Fruit fly (Drosophila melanogaster): ENCODE measurements around the gene CG32107.
A peak's percentile ranks its signal among the peaks of the same experiment; 100 is the strongest.

The CG32107 gene

dm6 chr3L:12867956-12868443, 6.9 kb upstream of the CG32107 start:
- TF ChIP-seq CG5180 (GFP tag; optimal IDR thresholded peaks at IDR 0.05): peak; percentile 97
- no peak for TF ChIP-seq salm (tag; optimal IDR thresholded peaks at IDR 0.05)
- peak; percentile 99 for TF ChIP-seq CG15601 (tag; optimal IDR thresholded peaks at IDR 0.05)
- TF ChIP-seq Fer1 (GFP tag; optimal IDR thresholded peaks at IDR 0.05): peak; percentile 35

- TF ChIP-seq CG17361 (GFP tag; IDR thresholded peaks at IDR 0.05) (no peak), Nf-YA (GFP tag; IDR thresholded peaks at IDR 0.05) (no peak), CG4360 (GFP tag; IDR thresholded peaks at IDR 0.05) (peak; percentile 56; the same call in 1 of the 2 replicates)
Observed at dm6 chr3L:12864472-12864871, 3.4 kb upstream of the CG32107 start.

- peak; percentile 4 for TF ChIP-seq exex (tag; optimal IDR thresholded peaks at IDR 0.05)
- TF ChIP-seq GATAe (GFP tag; conservative IDR thresholded peaks at IDR 0.05): 0 out of 2 replicates have a peak, but pooled peaks have one; percentile 22
- TF ChIP-seq CG7839 (tag; optimal IDR thresholded peaks at IDR 0.05): no peak
- no peak for TF ChIP-seq eve (GFP tag; optimal IDR thresholded peaks at IDR 0.05)
Observed at dm6 chr3L:12862820-12863219, 1.7 kb upstream of the CG32107 start, which contains the start of gene CG10943. CG10943 (minus strand) TSS chr3L:12862920.

dm6 chr3L:12857553-12858122, 3.5 kb downstream of the CG32107 start:
- peak; percentile 18 for TF ChIP-seq CG7271 (tag; optimal IDR thresholded peaks at IDR 0.05)
- no peak for TF ChIP-seq Ssrp (tag; optimal IDR thresholded peaks at IDR 0.05)
- TF ChIP-seq bbx (GFP tag; IDR thresholded peaks at IDR 0.05; ENCODE audit: partially characterized antibody): peak; percentile 30; the same call in 1 of the 2 replicates
- no peak for TF ChIP-seq sc (optimal IDR thresholded peaks at IDR 0.05)
- TF ChIP-seq sc (GFP tag; optimal IDR thresholded peaks at IDR 0.05): no peak
- TF ChIP-seq HLH4C (GFP tag; IDR thresholded peaks at IDR 0.05; ENCODE audit: partially characterized antibody): no peak
- TF ChIP-seq ara (GFP tag; IDR thresholded peaks at IDR 0.05): peak; percentile 50; the same call in 1 of the 2 replicates
- peak; percentile 35; the same call in 1 of the 3 replicates for TF ChIP-seq gce (GFP tag; IDR thresholded peaks at IDR 0.05)
- TF ChIP-seq knrl (GFP tag; IDR thresholded peaks at IDR 0.05; ENCODE audit: partially characterized antibody): 0 out of 3 replicates have a peak, but pooled peaks have one; percentile 19
- TF ChIP-seq Tbp (GFP tag; optimal IDR thresholded peaks at IDR 0.05): no peak
- peak; percentile 80 for TF ChIP-seq CTCF (GFP tag; optimal IDR thresholded peaks at IDR 0.05)
- no peak for TF ChIP-seq CG1233 (GFP tag; optimal IDR thresholded peaks at IDR 0.05)
- no peak for TF ChIP-seq Meics (GFP tag; optimal IDR thresholded peaks at IDR 0.05)
- peak; percentile 17; the same call in 1 of the 2 replicates for TF ChIP-seq amos (GFP tag; IDR thresholded peaks at IDR 0.05; ENCODE audit: partially characterized antibody)
- no peak for TF ChIP-seq Lhr (GFP tag; optimal IDR thresholded peaks at IDR 0.05)
- peak; percentile 1 for TF ChIP-seq pita (GFP tag; optimal IDR thresholded peaks at IDR 0.05)
- no peak for TF ChIP-seq CG6683 (GFP tag; optimal IDR thresholded peaks at IDR 0.05)
- TF ChIP-seq Bgb (GFP tag; IDR thresholded peaks at IDR 0.05; ENCODE audit: partially characterized antibody): peak; percentile 57
- peak; percentile 57; the same call in 2 of the 3 replicates for TF ChIP-seq CG16813 (GFP tag; IDR thresholded peaks at IDR 0.05; ENCODE audit: partially characterized antibody)
- peak; percentile 14 for TF ChIP-seq dmrt11E (tag; optimal IDR thresholded peaks at IDR 0.05)
- no peak for TF ChIP-seq HHEX (GFP tag; optimal IDR thresholded peaks at IDR 0.05)
- TF ChIP-seq danr (GFP tag; IDR thresholded peaks at IDR 0.05): no peak
- TF ChIP-seq Nf-YB (GFP tag; optimal IDR thresholded peaks at IDR 0.05): no peak
- TF ChIP-seq CG18011 (GFP tag; optimal IDR thresholded peaks at IDR 0.05): peak; percentile 31
